Fruit fly (Drosophila melanogaster): ENCODE measurements around the gene Dhps.
"Not testable (repeated sequence)": the region's sequence is repeated elsewhere in the genome, so short reads cannot be mapped to it uniquely, and the experiment has no call there.

The Dhps gene

DNA sequence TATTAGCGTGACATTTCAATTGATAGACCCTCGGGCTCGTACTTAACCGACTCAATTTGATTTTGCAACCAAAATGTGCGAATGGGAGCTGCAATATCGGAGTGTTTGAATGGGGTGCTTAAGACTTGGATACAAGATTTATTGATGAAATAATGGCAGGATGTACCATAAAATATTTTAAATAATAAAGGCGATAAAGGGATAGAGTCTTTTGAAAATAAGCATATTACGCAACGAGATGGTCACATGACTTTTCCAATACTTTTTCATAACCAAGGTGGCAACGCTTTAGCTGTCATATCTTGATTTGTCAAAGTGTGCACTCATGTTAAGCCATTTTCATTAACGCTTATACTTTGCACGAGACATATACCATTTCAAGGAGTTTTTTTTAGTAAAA is 30.9 kb downstream of the Dhps start, which contains the start of gene eIF4E3:
Gene eIF4E3 (plus strand): TSS at position 301 of the 400 bp plus-strand sequence.
- no peak for TF ChIP-seq CG17801 (GFP tag; optimal IDR thresholded peaks at IDR 0.05; ENCODE audit: partially characterized antibody)

DNA sequence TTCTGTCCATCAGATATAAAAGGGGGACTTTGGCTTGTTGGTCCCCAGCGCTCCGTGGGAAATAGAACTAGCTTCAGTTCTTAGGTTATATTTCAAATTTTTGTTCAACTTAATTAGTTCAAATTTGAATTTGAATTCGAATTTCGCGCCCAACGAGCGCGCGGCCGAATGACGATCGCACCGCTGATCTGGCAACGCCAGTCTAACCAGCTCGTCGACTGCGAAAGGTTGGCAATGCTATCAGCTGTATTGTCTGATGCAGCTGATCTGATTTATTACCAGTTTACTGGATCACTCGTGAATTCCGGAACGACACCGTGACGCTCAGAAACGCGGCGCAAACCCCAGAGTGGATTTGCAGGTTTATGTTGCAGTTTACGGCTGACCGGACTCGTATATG is 40.3 kb downstream of the Dhps start, which contains the start of gene Dscam4:
Gene Dscam4 (plus strand): TSS at position 301 of the 400 bp plus-strand sequence.
- not testable (repeated sequence) for TF ChIP-seq CG17801 (GFP tag; optimal IDR thresholded peaks at IDR 0.05; ENCODE audit: partially characterized antibody)

DNA sequence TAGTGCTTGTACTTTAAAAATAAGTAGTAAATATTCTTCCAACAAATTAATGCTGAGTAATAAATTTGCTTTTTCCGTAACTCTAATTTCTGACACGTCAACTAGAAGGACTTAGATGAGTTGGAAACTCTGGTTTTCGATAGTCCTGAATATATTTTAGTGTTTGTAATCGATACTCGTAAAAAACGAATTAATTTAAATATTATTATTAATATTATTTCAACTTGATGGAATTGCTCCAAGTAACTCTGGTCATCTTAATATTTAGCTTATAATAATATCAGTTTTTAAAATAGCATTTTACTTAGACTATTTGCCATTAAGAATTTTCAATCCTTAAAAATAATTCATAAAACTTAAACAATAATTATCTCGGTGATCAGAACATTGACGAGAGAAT is 42.5 kb downstream of the Dhps start, which contains the start of gene CG7213:
Gene CG7213 (minus strand): TSS at position 101 of the 400 bp plus-strand sequence.
- TF ChIP-seq CG17801 (GFP tag; optimal IDR thresholded peaks at IDR 0.05; ENCODE audit: partially characterized antibody) = no peak

dm6 chr3L:8240932-8241331 is 42.9 kb downstream of the Dhps start:
- no peak for TF ChIP-seq CG17801 (GFP tag; optimal IDR thresholded peaks at IDR 0.05; ENCODE audit: partially characterized antibody)
